Fruit fly (Drosophila melanogaster) whole organism, embryonic: ENCODE data around the gene NijB.

ENCODE experiments used
- Abd-B ChIP-seq: fragments of 200-800 bp; sonication (Bioruptor generic); optimal IDR thresholded peaks from 2 replicates; lab custom pipeline; 2018; ENCODE audit warnings: missing biosample characterization, mild to moderate bottlenecking, missing genetic modification characterization, moderate library complexity
- CG10543 ChIP-seq: fragments of 200-800 bp; sonication (Bioruptor generic); optimal IDR thresholded peaks from 3 replicates; lab custom pipeline; 2017; ENCODE audit warnings: missing biosample characterization, mild to moderate bottlenecking, missing genetic modification characterization, moderate library complexity
- CG10565 ChIP-seq: fragments of 200-800 bp; sonication (Bioruptor generic); optimal IDR thresholded peaks from 3 replicates; lab custom pipeline; 2016; ENCODE audit warnings: missing biosample characterization, mild to moderate bottlenecking, missing genetic modification characterization
- CG11247 ChIP-seq: fragments of 200-800 bp; sonication (Bioruptor generic); IDR thresholded peaks from 2 replicates; pipeline ENCODE4 v1.3.6; 2022; ENCODE audit warnings: missing biosample characterization, missing genetic modification characterization
- CG11504 ChIP-seq: fragments of 200-800 bp; sonication (Bioruptor generic); optimal IDR thresholded peaks from 3 replicates; lab custom pipeline; 2019; ENCODE audit warnings: missing biosample characterization, mild to moderate bottlenecking, missing genetic modification characterization, moderate library complexity
- CG12071 ChIP-seq: fragments of 200-800 bp; sonication (Bioruptor generic); optimal IDR thresholded peaks from 3 replicates; lab custom pipeline; 2018; ENCODE audit warnings: missing biosample characterization, mild to moderate bottlenecking, missing genetic modification characterization
- CG12769 ChIP-seq: fragments of 200-800 bp; sonication (Bioruptor generic); optimal IDR thresholded peaks from 2 replicates; lab custom pipeline; 2019; ENCODE audit warnings: missing biosample characterization, mild to moderate bottlenecking, missing genetic modification characterization, moderate library complexity
- CG13123 ChIP-seq: fragments of 200-800 bp; sonication (Bioruptor generic); optimal IDR thresholded peaks from 2 replicates; lab custom pipeline; 2016; ENCODE audit warnings: missing biosample characterization, missing genetic modification characterization
- CG13287 ChIP-seq: fragments of 200-800 bp; sonication (Bioruptor generic); IDR thresholded peaks from 2 replicates; pipeline ENCODE4 v1.3.6; 2022; ENCODE audit warnings: missing biosample characterization, missing genetic modification characterization; ENCODE audit not compliant: partially characterized antibody
- CG14710 ChIP-seq: fragments of 200-800 bp; sonication (Bioruptor generic); optimal IDR thresholded peaks from 3 replicates; lab custom pipeline; 2019; ENCODE audit warnings: missing biosample characterization, mild to moderate bottlenecking, missing genetic modification characterization, moderate library complexity
- CG14860 ChIP-seq: fragments of 200-800 bp; sonication (Bioruptor generic); IDR thresholded peaks from 3 replicates; pipeline ENCODE4 v1.3.6; 2022; ENCODE audit warnings: missing biosample characterization, missing genetic modification characterization; ENCODE audit not compliant: partially characterized antibody
- CG16779 ChIP-seq: fragments of 200-800 bp; sonication (Bioruptor generic); IDR thresholded peaks from 2 replicates; pipeline ENCODE4 v1.3.6; 2022; ENCODE audit warnings: missing biosample characterization, missing genetic modification characterization
- CG17328 ChIP-seq: fragments of 200-800 bp; sonication (Bioruptor generic); IDR thresholded peaks from 2 replicates; pipeline ENCODE4 v1.3.6; 2022; ENCODE audit warnings: missing biosample characterization, missing genetic modification characterization
- CG1792 ChIP-seq: fragments of 200-800 bp; sonication (Bioruptor generic); optimal IDR thresholded peaks from 2 replicates; lab custom pipeline; 2016; ENCODE audit warnings: missing biosample characterization, missing genetic modification characterization
- CG18599 ChIP-seq: fragments of 200-800 bp; sonication (Bioruptor generic); optimal IDR thresholded peaks from 3 replicates; lab custom pipeline; 2017; ENCODE audit warnings: missing biosample characterization, missing genetic modification characterization, mild to moderate bottlenecking, moderate library complexity, missing genetic modification reagents
- CG2712 ChIP-seq: fragments of 200-800 bp; optimal IDR thresholded peaks from 3 replicates; lab custom pipeline; 2019; ENCODE audit warnings: missing biosample characterization, mild to moderate bottlenecking, missing genetic modification characterization, moderate library complexity
- CG33557 ChIP-seq: fragments of 200-800 bp; sonication (Bioruptor generic); optimal IDR thresholded peaks from 2 replicates; lab custom pipeline; 2019; ENCODE audit warnings: missing biosample characterization, mild to moderate bottlenecking, missing genetic modification characterization, moderate library complexity
- CG8290 ChIP-seq, 3 experiments: fragments of 200-800 bp; sonication (Bioruptor generic); optimal IDR thresholded peaks; 2 replicates each; lab custom pipeline; 2016 to 2019; ENCODE audit warnings: missing biosample characterization in 3 of 3, missing genetic modification characterization in 3 of 3, mild to moderate bottlenecking in 2 of 3, moderate library complexity in 1 of 3
- CG9609 ChIP-seq: fragments of 200-800 bp; sonication (Bioruptor generic); optimal IDR thresholded peaks from 3 replicates; lab custom pipeline; 2016; ENCODE audit warnings: missing biosample characterization, missing genetic modification characterization
- CTCF ChIP-seq: fragments of 200-800 bp; sonication (Bioruptor generic); optimal IDR thresholded peaks from 2 replicates; lab custom pipeline; 2017; ENCODE audit warnings: missing biosample characterization, mild to moderate bottlenecking, missing genetic modification characterization, moderate library complexity
- CkIIα-i1 ChIP-seq: fragments of 200-800 bp; sonication (Bioruptor generic); IDR thresholded peaks from 2 replicates; pipeline ENCODE4 v1.3.6; 2022; ENCODE audit warnings: missing biosample characterization, missing genetic modification characterization
- Eip74EF ChIP-seq, 2 experiments: fragments of 200-800 bp in 1 of 2; fragments of >200 bp in 1 of 2; sonication (Bioruptor generic) in 1 of 2; optimal IDR thresholded peaks; 2 replicates each; lab custom pipeline; 2017 to 2019; ENCODE audit warnings: missing biosample characterization in 2 of 2, missing genetic modification characterization in 2 of 2, mild to moderate bottlenecking in 1 of 2, moderate library complexity in 1 of 2
- HLH54F ChIP-seq: fragments of 200-800 bp; sonication (Bioruptor generic); optimal IDR thresholded peaks from 3 replicates; lab custom pipeline; 2016; ENCODE audit warnings: missing biosample characterization, missing genetic modification characterization
- Jarid2 ChIP-seq: fragments of 200-800 bp; sonication (Bioruptor generic); optimal IDR thresholded peaks from 3 replicates; lab custom pipeline; 2017; ENCODE audit warnings: mild to moderate bottlenecking, missing biosample characterization, missing genetic modification reagents, missing genetic modification characterization
- Kr ChIP-seq: fragments of 200-800 bp; sonication (Bioruptor generic); optimal IDR thresholded peaks from 2 replicates; lab custom pipeline; 2017; ENCODE audit warnings: missing biosample characterization, mild to moderate bottlenecking, missing genetic modification characterization
- Meics ChIP-seq: fragments of 200-800 bp; sonication (Bioruptor generic); optimal IDR thresholded peaks from 2 replicates; lab custom pipeline; 2017; ENCODE audit warnings: missing biosample characterization, mild to moderate bottlenecking, missing genetic modification characterization
- abd-A ChIP-seq: fragments of 200-800 bp; sonication (Bioruptor generic); optimal IDR thresholded peaks from 3 replicates; lab custom pipeline; 2019; ENCODE audit warnings: missing biosample characterization, mild to moderate bottlenecking, missing genetic modification characterization, moderate library complexity
- amos ChIP-seq: fragments of 200-800 bp; sonication (Bioruptor generic); IDR thresholded peaks from 2 replicates; pipeline ENCODE4 v1.3.6; 2022; ENCODE audit warnings: missing biosample characterization, missing genetic modification characterization; ENCODE audit not compliant: partially characterized antibody
- ase ChIP-seq: fragments of 200-800 bp; sonication (Bioruptor generic); IDR thresholded peaks from 3 replicates; pipeline ENCODE4 v1.3.6; 2022; ENCODE audit warnings: missing biosample characterization, missing genetic modification characterization
- bowl ChIP-seq: fragments of 200-800 bp; sonication (Bioruptor generic); IDR thresholded peaks from 2 replicates; pipeline ENCODE4 v1.3.6; 2022; ENCODE audit warnings: missing biosample characterization, missing genetic modification characterization
- cg ChIP-seq: fragments of 200-800 bp; sonication (Bioruptor generic); optimal IDR thresholded peaks from 3 replicates; lab custom pipeline; 2019; ENCODE audit warnings: missing biosample characterization, mild to moderate bottlenecking, missing genetic modification characterization, moderate library complexity
- dmrt99B ChIP-seq: fragments of 200-800 bp; sonication (Bioruptor generic); optimal IDR thresholded peaks from 2 replicates; lab custom pipeline; 2018; ENCODE audit warnings: missing biosample characterization, mild to moderate bottlenecking, missing genetic modification characterization, moderate library complexity
- grn ChIP-seq: fragments of 200-800 bp; sonication (Bioruptor generic); optimal IDR thresholded peaks from 3 replicates; lab custom pipeline; 2017; ENCODE audit warnings: missing biosample characterization, missing genetic modification characterization
- hbn ChIP-seq: fragments of 200-800 bp; sonication (Bioruptor generic); IDR thresholded peaks from 2 replicates; pipeline ENCODE4 v1.3.6; 2022; ENCODE audit warnings: missing biosample characterization, missing genetic modification characterization; ENCODE audit not compliant: partially characterized antibody
- kah ChIP-seq: fragments of 200-800 bp; sonication (Bioruptor generic); optimal IDR thresholded peaks from 2 replicates; lab custom pipeline; 2018; ENCODE audit warnings: missing biosample characterization, mild to moderate bottlenecking, missing genetic modification characterization
- nom ChIP-seq: fragments of 200-800 bp; sonication (Bioruptor generic); optimal IDR thresholded peaks from 2 replicates; lab custom pipeline; 2017; ENCODE audit warnings: missing biosample characterization, missing genetic modification characterization, mild to moderate bottlenecking, moderate library complexity, missing genetic modification reagents
- otp ChIP-seq: fragments of 200-800 bp; sonication (Bioruptor generic); IDR thresholded peaks from 3 replicates; pipeline ENCODE4, ENCODE4 v1.3.6; 2022; ENCODE audit warnings: missing biosample characterization, missing genetic modification characterization
- peb ChIP-seq: fragments of 200-800 bp; sonication (Bioruptor generic); IDR thresholded peaks from 2 replicates; pipeline ENCODE4 v1.3.6; 2022; ENCODE audit warnings: missing biosample characterization, missing genetic modification characterization
- pita ChIP-seq: fragments of 200-800 bp; sonication (Bioruptor generic); optimal IDR thresholded peaks from 2 replicates; lab custom pipeline; 2017; ENCODE audit warnings: missing biosample characterization, mild to moderate bottlenecking, missing genetic modification characterization
- prd ChIP-seq, 3 experiments: fragments of >200 bp in 2 of 3; fragments of 200-800 bp in 1 of 3; sonication (Bioruptor generic) in 1 of 3; optimal IDR thresholded peaks in 2 of 3; IDR thresholded peaks in 1 of 3; 2 replicates in 2 of 3; 3 replicates in 1 of 3; pipeline versions ENCODE4 v1.3.6 to Lab custom; 2017 to 2022; ENCODE audit warnings: missing biosample characterization in 1 of 3, missing genetic modification characterization in 1 of 3
- pros ChIP-seq: fragments of 200-800 bp; sonication (Bioruptor generic); optimal IDR thresholded peaks from 3 replicates; lab custom pipeline; 2019; ENCODE audit warnings: missing biosample characterization, mild to moderate bottlenecking, missing genetic modification characterization, moderate library complexity
- scrt ChIP-seq: fragments of 200-800 bp; sonication (Bioruptor generic); optimal IDR thresholded peaks from 2 replicates; lab custom pipeline; 2018; ENCODE audit warnings: missing biosample characterization, mild to moderate bottlenecking, missing genetic modification characterization, moderate library complexity
- sd ChIP-seq: fragments of 200-800 bp; sonication (Bioruptor generic); optimal IDR thresholded peaks from 3 replicates; lab custom pipeline; 2018; ENCODE audit warnings: missing biosample characterization, mild to moderate bottlenecking, missing genetic modification characterization, moderate library complexity
- sens ChIP-seq: fragments of 200-800 bp; sonication (Bioruptor generic); peaks from one replicate; lab custom pipeline; 2016; ENCODE audit warnings: missing biosample characterization, missing genetic modification characterization
- sug ChIP-seq: fragments of 200-800 bp; optimal IDR thresholded peaks from 2 replicates; lab custom pipeline; 2019; ENCODE audit warnings: missing biosample characterization, mild to moderate bottlenecking, missing genetic modification characterization, moderate library complexity
- tap ChIP-seq: fragments of 200-800 bp; optimal IDR thresholded peaks from 3 replicates; lab custom pipeline; 2019; ENCODE audit warnings: missing biosample characterization, mild to moderate bottlenecking, missing genetic modification characterization, moderate library complexity
- ttk ChIP-seq: fragments of 200-800 bp; sonication (Bioruptor generic); IDR thresholded peaks from 2 replicates; pipeline ENCODE4 v2.1.2; 2022; ENCODE audit warnings: missing biosample characterization, missing genetic modification characterization
- yki ChIP-seq: fragments of >200 bp; optimal IDR thresholded peaks from 3 replicates; lab custom pipeline; 2018

Gene NijB

dm6 chr3L:18846272-18846741 lies 45.9 kb upstream of the NijB start (continued):
- TF ChIP-seq CG11504 (tag; lab: Kevin White, UChicago) (peak; percentile 14), abd-A (peak; percentile 13), CG10565 (GFP tag; lab: Kevin White, UChicago) (no peak), scrt (GFP tag; lab: Kevin White, UChicago) (no peak), grn (GFP tag; lab: Kevin White, UChicago) (peak; percentile 2), CG16779 (no peak), CG1792 (GFP tag; lab: Kevin White, UChicago) (no peak), Meics (GFP tag; lab: Kevin White, UChicago) (peak; percentile 27), CG14710 (tag; lab: Kevin White, UChicago) (peak; percentile 25), CG12071 (GFP tag; lab: Kevin White, UChicago) (peak; percentile 3), nom (GFP tag; lab: Kevin White, UChicago) (no peak), CG13287 (peak; percentile 34; the same call in 1 of the 2 replicates), CG9609 (GFP tag; lab: Kevin White, UChicago) (no peak), dmrt99B (tag; lab: Kevin White, UChicago) (peak; percentile 24), kah (GFP tag; lab: Kevin White, UChicago) (peak; percentile 22), CG14860 (GFP tag; lab: Robert Waterston, UW) (peak; percentile 14; the same call in 1 of the 3 replicates), CkIIα-i1 (GFP tag; lab: Robert Waterston, UW) (no peak), CG18599 (GFP tag; lab: Kevin White, UChicago) (peak; percentile 14), Jarid2 (GFP tag; lab: Kevin White, UChicago) (peak; percentile 0), yki (lab: Kevin White, UChicago) (peak; percentile 40), CG12769 (tag; lab: Kevin White, UChicago) (peak; percentile 35), tap (tag; lab: Kevin White, UChicago) (peak; percentile 10), sug (tag; lab: Kevin White, UChicago) (peak; percentile 20), Abd-B (no peak), CG2712 (tag; lab: Kevin White, UChicago) (peak; percentile 12), cg (GFP tag; lab: Kevin White, UChicago) (peak; percentile 45)

dm6 chr3L:18848436-18848835 lies 43.7 kb upstream of the NijB start:
- TF ChIP-seq Eip74EF (GFP tag; optimal IDR thresholded peaks at IDR 0.05; lab: Kevin White, UChicago) = no peak
- TF ChIP-seq CTCF = peak; percentile 98
- no peak for TF ChIP-seq Kr (GFP tag; lab: Kevin White, UChicago)
- peak; percentile 72 for TF ChIP-seq amos (GFP tag; lab: Robert Waterston, UW)
- no peak for TF ChIP-seq prd (optimal IDR thresholded peaks at IDR 0.05; lab: Kevin White, UChicago)
- no peak; the same call in 2 of the 3 replicates for TF ChIP-seq prd (GFP tag; IDR thresholded peaks at IDR 0.05; lab: Robert Waterston, UW)
- peak; percentile 78 for TF ChIP-seq CG8290 (GFP tag; optimal IDR thresholded peaks at IDR 0.05; lab: Kevin White, UChicago)
- peak; percentile 20 to 71 for TF ChIP-seq CG8290 (tag; optimal IDR thresholded peaks at IDR 0.05; lab: Kevin White, UChicago)
- TF ChIP-seq pros (GFP tag; lab: Kevin White, UChicago) = no peak
- TF ChIP-seq bowl (GFP tag; lab: Robert Waterston, UW) = no peak; the same call in 1 of the 2 replicates
- no peak for TF ChIP-seq CG10565 (GFP tag; lab: Kevin White, UChicago)
- no peak for TF ChIP-seq peb (GFP tag; lab: Robert Waterston, UW)
- peak; percentile 62; the same call in 1 of the 2 replicates for TF ChIP-seq CG17328 (GFP tag; lab: Robert Waterston, UW)
- TF ChIP-seq Abd-B = no peak
- no peak for TF ChIP-seq CG11247 (GFP tag; lab: Robert Waterston, UW)
- TF ChIP-seq sd (tag; lab: Kevin White, UChicago) = no peak
- no peak for TF ChIP-seq ase (GFP tag; lab: Robert Waterston, UW)
- no peak for TF ChIP-seq otp (GFP tag; lab: Robert Waterston, UW)
- TF ChIP-seq HLH54F (GFP tag; lab: Kevin White, UChicago) = peak; percentile 65
- TF ChIP-seq sug (tag; lab: Kevin White, UChicago) = no peak
- TF ChIP-seq pita = peak; percentile 85
- peak; percentile 30 for TF ChIP-seq tap (tag; lab: Kevin White, UChicago)
- no peak; the same call in 1 of the 2 replicates for TF ChIP-seq ttk
- no peak for TF ChIP-seq CG13123 (GFP tag; lab: Kevin White, UChicago)
- peak; percentile 2 for TF ChIP-seq CG33557 (GFP tag; lab: Kevin White, UChicago)
- peak; percentile 95 for TF ChIP-seq sens
- peak; percentile 14 for TF ChIP-seq CG10543 (GFP tag; lab: Kevin White, UChicago)
- TF ChIP-seq hbn = no peak
